Fruit fly (Drosophila melanogaster): ENCODE results near the gene CG4151.

The CG4151 gene

dm6 chrX:5518196-5518595 lies 16.9 kb downstream of the CG4151 start (continued):
- TF ChIP-seq pros (GFP tag; optimal IDR thresholded peaks at IDR 0.05) (peak; percentile 45), CG13894 (tag; optimal IDR thresholded peaks at IDR 0.05) (peak; percentile 83), Optix (GFP tag; IDR thresholded peaks at IDR 0.05) (no peak), CG12769 (tag; optimal IDR thresholded peaks at IDR 0.05) (peak; percentile 87), cg (GFP tag; optimal IDR thresholded peaks at IDR 0.05) (peak; percentile 82), CG17385 (GFP tag; optimal IDR thresholded peaks at IDR 0.05) (peak; percentile 71), CG3281 (GFP tag; optimal IDR thresholded peaks at IDR 0.05) (no peak), CG6175 (GFP tag; IDR thresholded peaks at IDR 0.05) (peak; percentile 76; the same call in 2 of the 3 replicates), row (GFP tag; IDR thresholded peaks at IDR 0.05) (no peak), sd (tag; optimal IDR thresholded peaks at IDR 0.05) (peak; percentile 75), Pdp1 (GFP tag; optimal IDR thresholded peaks at IDR 0.05) (peak in 1 of 2 experiments; percentile 80), CG7963 (GFP tag; IDR thresholded peaks at IDR 0.05; ENCODE audit: partially characterized antibody) (no peak), CG16779 (GFP tag; IDR thresholded peaks at IDR 0.05) (no peak), grn (GFP tag; optimal IDR thresholded peaks at IDR 0.05) (peak; percentile 54), zen (tag; optimal IDR thresholded peaks at IDR 0.05) (no peak), CG33213 (GFP tag; optimal IDR thresholded peaks at IDR 0.05) (no peak)

- TF ChIP-seq pros (GFP tag; optimal IDR thresholded peaks at IDR 0.05) (peak; percentile 87), CG4282 (GFP tag; optimal IDR thresholded peaks at IDR 0.05) (no peak), disco-r (GFP tag; optimal IDR thresholded peaks at IDR 0.05) (no peak), eyg (GFP tag; optimal IDR thresholded peaks at IDR 0.05) (no peak), Gug (GFP tag; IDR thresholded peaks at IDR 0.05) (peak; percentile 3; the same call in 1 of the 4 replicates), Dref (GFP tag; IDR thresholded peaks at IDR 0.05) (no peak), bab2 (GFP tag; optimal IDR thresholded peaks at IDR 0.05) (no peak), Nf-YA (GFP tag; IDR thresholded peaks at IDR 0.05) (no peak), CG10462 (GFP tag; optimal IDR thresholded peaks at IDR 0.05) (no peak), CG10209 (GFP tag; optimal IDR thresholded peaks at IDR 0.05) (no peak), CG2199 (GFP tag; IDR thresholded peaks at IDR 0.05) (peak; percentile 95; the same call in 2 of the 3 replicates), CG6765 (GFP tag; optimal IDR thresholded peaks at IDR 0.05) (no peak), hb (GFP tag; IDR thresholded peaks at IDR 0.05; ENCODE audit: partially characterized antibody) (peak; percentile 85), CG12942 (GFP tag; optimal IDR thresholded peaks at IDR 0.05) (no peak), CrebB (tag; optimal IDR thresholded peaks at IDR 0.05) (no peak), CG18476 (GFP tag; optimal IDR thresholded peaks at IDR 0.05) (peak; percentile 10), CG42726 (GFP tag; IDR thresholded peaks at IDR 0.05; ENCODE audit: partially characterized antibody) (peak; percentile 88), bbx (GFP tag; IDR thresholded peaks at IDR 0.05; ENCODE audit: partially characterized antibody) (peak; percentile 93), amos (GFP tag; IDR thresholded peaks at IDR 0.05; ENCODE audit: partially characterized antibody) (peak; percentile 81), BtbVII (GFP tag; optimal IDR thresholded peaks at IDR 0.05) (no peak), tap (tag; optimal IDR thresholded peaks at IDR 0.05) (no peak), mld (GFP tag; IDR thresholded peaks at IDR 0.05; ENCODE audit: partially characterized antibody) (peak; percentile 92), zen2 (GFP tag; IDR thresholded peaks at IDR 0.05; ENCODE audit: partially characterized antibody) (peak; percentile 92), ind (GFP tag; optimal IDR thresholded peaks at IDR 0.05) (no peak), fu2 (GFP tag; optimal IDR thresholded peaks at IDR 0.05) (no peak), CG17385 (GFP tag; optimal IDR thresholded peaks at IDR 0.05) (no peak), toy (GFP tag; IDR thresholded peaks at IDR 0.05) (no peak), BEAF-32 (GFP tag; optimal IDR thresholded peaks at IDR 0.05) (no peak), slp2 (GFP tag; optimal IDR thresholded peaks at IDR 0.05) (no peak), Usf (GFP tag; optimal IDR thresholded peaks at IDR 0.05) (no peak), lilli (GFP tag; optimal IDR thresholded peaks at IDR 0.05) (no peak), lola (GFP tag; optimal IDR thresholded peaks at IDR 0.05) (no peak), maf-S (GFP tag; optimal IDR thresholded peaks at IDR 0.05) (no peak), Nf-YB (GFP tag; optimal IDR thresholded peaks at IDR 0.05) (no peak)
Observed at dm6 chrX:5524240-5524881, 23.1 kb downstream of the CG4151 start.

All from whole organism, embryonic.